Worm (Caenorhabditis elegans) whole organism, L4/young adult: Measurements from ENCODE around the gene ZC204.13.

Source experiments
- W03F9.2 ChIP-seq: fragments of 150-350 bp; optimal IDR thresholded peaks from 2 replicates; lab custom pipeline; 2014; ENCODE audit warnings: missing biosample characterization, missing genetic modification characterization
- dao-5 ChIP-seq: sonication (generic microtip); optimal IDR thresholded peaks from 2 replicates; lab custom pipeline; 2016; ENCODE audit warnings: missing genotype, missing genetic modification characterization, moderate library complexity, missing compliant biosample characterization
- him-1 ChIP-seq: sonication (generic microtip); optimal IDR thresholded peaks from 2 replicates; lab custom pipeline; 2016; ENCODE audit warnings: missing genotype, missing genetic modification reagents, missing genetic modification characterization, missing compliant biosample characterization

- TF ChIP-seq W03F9.2 (tag; lab: Kevin White, UChicago): no peak
- TF ChIP-seq him-1 (tag; lab: Kevin White, UChicago): no peak
- TF ChIP-seq dao-5 (tag; lab: Kevin White, UChicago): no peak
These were observed 45.6 kb upstream of the ZC204.13 start, which contains the start of gene sdz-18 for ce11 chrII:1706385-1706784.
